Worm (Caenorhabditis elegans) whole organism, L1 larva: ENCODE data around the gene ZK795.2.
A peak's percentile ranks its signal among the peaks of the same experiment; 100 is the strongest.

Experiments used
- aly-2 ChIP-seq: fragments of 150-350 bp; optimal IDR thresholded peaks from 2 replicates; lab custom pipeline; 2014; ENCODE audit warnings: missing biosample characterization, missing genetic modification characterization
- blmp-1 ChIP-seq: fragments of 150-350 bp; optimal IDR thresholded peaks from 2 replicates; lab custom pipeline; 2014; ENCODE audit warnings: missing biosample characterization, missing genetic modification characterization
- ceh-63 ChIP-seq: fragments of 200-800 bp; sonication (Bioruptor generic); optimal IDR thresholded peaks from 2 replicates; lab custom pipeline; 2018; ENCODE audit warnings: mild to moderate bottlenecking, missing genetic modification characterization, missing compliant biosample characterization
- ceh-8 ChIP-seq: fragments of 200-800 bp; sonication (Bioruptor generic); optimal IDR thresholded peaks from 2 replicates; lab custom pipeline; 2018; ENCODE audit warnings: mild to moderate bottlenecking, missing genetic modification characterization, moderate library complexity, missing compliant biosample characterization
- ceh-82 ChIP-seq, 3 experiments: fragments of 150-350 bp in 1 of 3; sonication (generic microtip) in 2 of 3; optimal IDR thresholded peaks; 2 replicates each; lab custom pipeline; 2014 to 2017; ENCODE audit warnings: missing biosample characterization in 3 of 3, missing genetic modification characterization in 3 of 3
- dsc-1 ChIP-seq: sonication (generic microtip); optimal IDR thresholded peaks from 2 replicates; lab custom pipeline; 2016; ENCODE audit warnings: mild to moderate bottlenecking, missing genetic modification characterization, missing compliant biosample characterization
- efl-1 ChIP-seq, 4 experiments: fragments of 150-350 bp; optimal IDR thresholded peaks in 3 of 4; peaks in 1 of 4; 1 replicate in 1 of 4; 2 replicates in 3 of 4; lab custom pipeline; 2014; ENCODE audit warnings: missing biosample characterization in 2 of 4, missing genetic modification characterization in 2 of 4, missing genetic modification reagents in 2 of 4
- egl-13 ChIP-seq: sonication (generic microtip); optimal IDR thresholded peaks from 2 replicates; lab custom pipeline; 2016; ENCODE audit warnings: missing genotype, missing genetic modification reagents, missing genetic modification characterization, missing compliant biosample characterization
- elt-3 ChIP-seq, 6 experiments: fragments of 150-350 bp in 1 of 6; sonication (generic microtip); optimal IDR thresholded peaks; 2 replicates each; lab custom pipeline; 2017 to 2018; ENCODE audit warnings: missing biosample characterization in 6 of 6, missing genetic modification characterization in 6 of 6, inconsistent platforms in 1 of 6
- fkh-4 ChIP-seq: sonication (generic microtip); optimal IDR thresholded peaks from 2 replicates; lab custom pipeline; 2016; ENCODE audit warnings: missing compliant biosample characterization, missing genetic modification characterization, borderline replicate concordance
- fkh-8 ChIP-seq: sonication (generic microtip); optimal IDR thresholded peaks from 2 replicates; lab custom pipeline; 2016; ENCODE audit warnings: mild to moderate bottlenecking, missing genetic modification characterization, missing compliant biosample characterization
- fos-1 ChIP-seq: fragments of 150-350 bp; optimal IDR thresholded peaks from 2 replicates; lab custom pipeline; 2014; ENCODE audit warnings: missing biosample characterization, missing genetic modification characterization
- hlh-4 ChIP-seq: sonication (generic microtip); optimal IDR thresholded peaks from 2 replicates; lab custom pipeline; 2016; ENCODE audit warnings: mild to moderate bottlenecking, missing genetic modification characterization, missing compliant biosample characterization
- hpl-2 ChIP-seq: fragments of 150-350 bp; optimal IDR thresholded peaks from 2 replicates; lab custom pipeline; 2014; ENCODE audit warnings: missing biosample characterization, missing genetic modification reagents, missing genetic modification characterization
- irx-1 ChIP-seq: sonication (generic microtip); optimal IDR thresholded peaks from 2 replicates; lab custom pipeline; 2016; ENCODE audit warnings: missing genetic modification characterization, missing compliant biosample characterization
- lin-14 ChIP-seq: fragments of 200-800 bp; sonication (Bioruptor generic); optimal IDR thresholded peaks from 2 replicates; lab custom pipeline; 2018; ENCODE audit warnings: mild to moderate bottlenecking, missing genetic modification characterization, moderate library complexity, missing compliant biosample characterization
- lin-15B ChIP-seq: fragments of 150-350 bp; sonication (generic microtip); optimal IDR thresholded peaks from 3 replicates; lab custom pipeline; 2014; ENCODE audit warnings: missing biosample characterization, missing genetic modification characterization
- lin-39 ChIP-seq: fragments of 150-350 bp; optimal IDR thresholded peaks from 2 replicates; lab custom pipeline; 2014; ENCODE audit warnings: missing biosample characterization, missing genetic modification reagents, missing genetic modification characterization
- nhr-11 ChIP-seq: fragments of 150-350 bp; optimal IDR thresholded peaks from 2 replicates; lab custom pipeline; 2014; ENCODE audit warnings: missing biosample characterization, missing genetic modification characterization
- nhr-12 ChIP-seq: sonication (generic microtip); optimal IDR thresholded peaks from 2 replicates; lab custom pipeline; 2017; ENCODE audit warnings: missing biosample characterization, missing genetic modification characterization
- nhr-19 ChIP-seq: fragments of 200-800 bp; sonication (Bioruptor generic); conservative IDR thresholded peaks from 2 replicates; pipeline ENCODE4 v1.3.6; 2022; ENCODE audit warnings: missing genetic modification characterization, missing compliant biosample characterization
- nhr-20 ChIP-seq: sonication (generic microtip); optimal IDR thresholded peaks from 2 replicates; lab custom pipeline; 2016; ENCODE audit warnings: mild to moderate bottlenecking, missing genetic modification characterization, missing compliant biosample characterization
- nhr-237 ChIP-seq: fragments of 150-350 bp; optimal IDR thresholded peaks from 2 replicates; lab custom pipeline; 2014; ENCODE audit warnings: missing biosample characterization, missing genetic modification characterization
- nhr-76 ChIP-seq: sonication (generic microtip); optimal IDR thresholded peaks from 2 replicates; lab custom pipeline; 2017; ENCODE audit warnings: missing biosample characterization, missing genetic modification characterization
- nhr-77 ChIP-seq: fragments of 150-350 bp; optimal IDR thresholded peaks from 2 replicates; lab custom pipeline; 2014; ENCODE audit warnings: missing biosample characterization, missing genetic modification characterization
- nhr-84 ChIP-seq: sonication (generic microtip); optimal IDR thresholded peaks from 2 replicates; lab custom pipeline; 2017; ENCODE audit warnings: missing biosample characterization, missing genetic modification characterization
- nhr-85 ChIP-seq: sonication (generic microtip); peaks from one replicate; lab custom pipeline; 2016; ENCODE audit warnings: missing genetic modification characterization, inconsistent platforms, missing compliant biosample characterization
- pqm-1 ChIP-seq: sonication (generic microtip); optimal IDR thresholded peaks from 3 replicates; lab custom pipeline; 2017; ENCODE audit warnings: missing biosample characterization, missing genetic modification characterization
- snpc-4 ChIP-seq: fragments of 150-350 bp; optimal IDR thresholded peaks from 2 replicates; lab custom pipeline; 2014; ENCODE audit warnings: missing biosample characterization, missing genetic modification characterization
- snu-23 ChIP-seq: sonication (generic microtip); optimal IDR thresholded peaks from 2 replicates; lab custom pipeline; 2016; ENCODE audit warnings: missing genetic modification characterization, missing compliant biosample characterization
- vab-15 ChIP-seq: sonication (generic microtip); optimal IDR thresholded peaks from 2 replicates; lab custom pipeline; 2017; ENCODE audit warnings: missing genotype, mild to moderate bottlenecking, missing genetic modification characterization, missing compliant biosample characterization
- xbp-1 ChIP-seq: sonication (generic microtip); optimal IDR thresholded peaks from 2 replicates; lab custom pipeline; 2016; ENCODE audit warnings: missing genetic modification characterization, missing compliant biosample characterization
- zip-4 ChIP-seq: fragments of 200-800 bp; sonication (Bioruptor generic); optimal IDR thresholded peaks from 2 replicates; lab custom pipeline; 2018; ENCODE audit warnings: mild to moderate bottlenecking, missing genetic modification characterization, moderate library complexity, missing compliant biosample characterization
- ztf-4 ChIP-seq: fragments of 150-350 bp; optimal IDR thresholded peaks from 2 replicates; lab custom pipeline; 2014; ENCODE audit warnings: missing biosample characterization, missing genetic modification characterization

Gene ZK795.2

ce11 chrIV:12567176-12567892, 8.6 kb upstream of the ZK795.2 start, which contains the start of the genes hsb-1 and let-99 (continued):
- TF ChIP-seq nhr-237 (tag; lab: Kevin White, UChicago) = no peak
- TF ChIP-seq nhr-85 = no peak
- TF ChIP-seq vab-15 (tag; lab: Kevin White, UChicago) = no peak
- TF ChIP-seq lin-15B (tag; lab: Kevin White, UChicago) = no peak
- no peak for TF ChIP-seq hpl-2 (GFP tag; lab: Kevin White, UChicago)
- TF ChIP-seq lin-39 (tag; lab: Kevin White, UChicago) = no peak
- no peak for TF ChIP-seq aly-2 (tag; lab: Kevin White, UChicago)
- no peak for TF ChIP-seq snpc-4 (tag; lab: Kevin White, UChicago)
- peak in 2 of 3 experiments; percentile 12 to 21 for TF ChIP-seq ceh-82 (tag; optimal IDR thresholded peaks at IDR 0.05; lab: Kevin White, UChicago)

- TF ChIP-seq elt-3 (tag; optimal IDR thresholded peaks at IDR 0.05; lab: Kevin White, UChicago) (no peak), dsc-1 (peak; percentile 86), fkh-8 (tag; lab: Kevin White, UChicago) (peak; percentile 55), fos-1 (tag; lab: Kevin White, UChicago) (peak; percentile 46), nhr-11 (tag; lab: Kevin White, UChicago) (no peak), nhr-20 (no peak), efl-1 (optimal IDR thresholded peaks at IDR 0.05; lab: Kevin White, UChicago) (peak in 1 of 2 experiments; percentile 0), efl-1 (GFP tag; optimal IDR thresholded peaks at IDR 0.05 in 1 of 2; lab: Kevin White, UChicago) (peak in 1 of 2 experiments; percentile 68), snu-23 (peak; percentile 27), lin-14 (peak; percentile 27)
Observed at ce11 chrIV:12565933-12566540, 7.3 kb upstream of the ZK795.2 start, which contains the start of gene eak-7. Gene eak-7 (minus strand): TSS chrIV:12565983.

DNA sequence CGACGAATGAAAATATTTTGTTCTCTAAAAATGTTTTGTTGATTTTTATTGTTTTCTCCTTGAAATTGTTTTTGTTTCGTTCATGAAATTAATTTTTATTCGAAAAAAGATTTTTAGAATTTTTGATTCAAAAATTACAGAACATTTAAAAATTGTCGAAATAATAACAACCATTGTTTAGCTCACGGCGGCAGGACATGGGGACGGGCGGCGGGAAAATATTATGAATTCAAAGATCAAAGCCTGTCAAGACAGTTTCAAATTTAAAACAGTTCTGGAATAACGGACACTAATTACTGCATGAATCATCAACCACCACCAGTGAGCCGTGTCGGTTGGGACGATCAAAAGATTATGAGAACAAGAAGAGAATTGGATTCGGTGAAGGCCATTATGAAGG, 1.8 kb upstream of the ZK795.2 start, which contains the start of gene snb-7:
Gene snb-7, plus strand, starts transcription at position 301 of the 400 bp plus-strand sequence.
- TF ChIP-seq pqm-1 (tag; lab: Kevin White, UChicago) = no peak
- TF ChIP-seq nhr-76 (tag; lab: Kevin White, UChicago) = no peak
- TF ChIP-seq nhr-77 (tag; lab: Kevin White, UChicago) = no peak
- TF ChIP-seq fkh-4 = no peak
- TF ChIP-seq irx-1 = no peak
- no peak for TF ChIP-seq zip-4 (GFP tag; lab: Kevin White, UChicago)

- no peak for TF ChIP-seq ceh-63 (GFP tag; lab: Kevin White, UChicago)
- no peak for TF ChIP-seq nhr-12 (tag; lab: Kevin White, UChicago)
- TF ChIP-seq nhr-19 = no peak
- TF ChIP-seq nhr-237 (tag; lab: Kevin White, UChicago) = no peak
- no peak for TF ChIP-seq nhr-85
- no peak for TF ChIP-seq xbp-1
- TF ChIP-seq fos-1 (tag; lab: Kevin White, UChicago) = no peak
- TF ChIP-seq ztf-4 (tag; lab: Kevin White, UChicago) = no peak
- no peak for TF ChIP-seq nhr-84 (tag; lab: Kevin White, UChicago)
- TF ChIP-seq hlh-4 (tag; lab: Kevin White, UChicago) = no peak
- no peak for TF ChIP-seq egl-13 (tag; lab: Kevin White, UChicago)
- TF ChIP-seq blmp-1 (tag; lab: Kevin White, UChicago) = no peak
- TF ChIP-seq pqm-1 (tag; lab: Kevin White, UChicago) = no peak
- no peak for TF ChIP-seq nhr-20
- no peak for TF ChIP-seq ceh-8 (GFP tag; lab: Kevin White, UChicago)
- TF ChIP-seq, all 84 proteins: peak for 0
Observed at ce11 chrIV:12551944-12552343, 6.8 kb downstream of the ZK795.2 start.
